Fruit fly (Drosophila melanogaster) whole organism, embryonic: ENCODE measurements around the gene CG14778.

Source experiments
- BEAF-32 ChIP-seq: fragments of 200-800 bp; sonication (Bioruptor generic); optimal IDR thresholded peaks from 3 replicates; lab custom pipeline; 2017; ENCODE audit warnings: missing biosample characterization, missing genetic modification characterization, mild to moderate bottlenecking, moderate library complexity, missing genetic modification reagents
- CG10366 ChIP-seq: fragments of 200-800 bp; sonication (Bioruptor generic); IDR thresholded peaks from 2 replicates; pipeline ENCODE4 v1.3.6; 2022; ENCODE audit warnings: missing biosample characterization, missing genetic modification characterization
- CG10979 ChIP-seq: fragments of 200-800 bp; sonication (Bioruptor generic); optimal IDR thresholded peaks from 2 replicates; lab custom pipeline; 2018; ENCODE audit warnings: missing biosample characterization, mild to moderate bottlenecking, missing genetic modification characterization, moderate library complexity
- CG1647 ChIP-seq: fragments of 200-800 bp; sonication (Bioruptor generic); optimal IDR thresholded peaks from 3 replicates; lab custom pipeline; 2016; ENCODE audit warnings: missing biosample characterization, missing genetic modification characterization
- CG16779 ChIP-seq: fragments of 200-800 bp; sonication (Bioruptor generic); IDR thresholded peaks from 2 replicates; pipeline ENCODE4 v1.3.6; 2022; ENCODE audit warnings: missing biosample characterization, missing genetic modification characterization
- CG16863 ChIP-seq: fragments of 200-800 bp; sonication (Bioruptor generic); optimal IDR thresholded peaks from 3 replicates; lab custom pipeline; 2016; ENCODE audit warnings: missing biosample characterization, missing genetic modification characterization
- CG18476 ChIP-seq: fragments of 200-800 bp; sonication (Bioruptor generic); optimal IDR thresholded peaks from 2 replicates; lab custom pipeline; 2016; ENCODE audit warnings: missing biosample characterization, mild to moderate bottlenecking, missing genetic modification characterization
- CG31224 ChIP-seq: fragments of 200-800 bp; sonication (Bioruptor generic); IDR thresholded peaks from 2 replicates; pipeline ENCODE4 v1.3.6; 2022; ENCODE audit warnings: missing biosample characterization, missing genetic modification characterization
- CG3407 ChIP-seq: fragments of 200-800 bp; sonication (Bioruptor generic); optimal IDR thresholded peaks from 2 replicates; lab custom pipeline; 2018; ENCODE audit warnings: missing biosample characterization, mild to moderate bottlenecking, missing genetic modification characterization
- CG4707 ChIP-seq: fragments of 200-800 bp; sonication (Bioruptor generic); optimal IDR thresholded peaks from 2 replicates; lab custom pipeline; 2018; ENCODE audit warnings: missing biosample characterization, mild to moderate bottlenecking, missing genetic modification characterization, moderate library complexity
- CG6813 ChIP-seq: fragments of 200-800 bp; sonication (Bioruptor generic); optimal IDR thresholded peaks from 2 replicates; lab custom pipeline; 2017; ENCODE audit warnings: missing biosample characterization, missing genetic modification characterization, mild to moderate bottlenecking, moderate library complexity, missing genetic modification reagents
- CG7357 ChIP-seq: fragments of 200-800 bp; sonication (Bioruptor generic); IDR thresholded peaks from 3 replicates; pipeline ENCODE4 v1.3.6; 2022; ENCODE audit warnings: missing biosample characterization, missing genetic modification characterization
- CG7987 ChIP-seq: fragments of 200-800 bp; sonication (Bioruptor generic); optimal IDR thresholded peaks from 2 replicates; lab custom pipeline; 2018; ENCODE audit warnings: missing biosample characterization, mild to moderate bottlenecking, missing genetic modification characterization, moderate library complexity
- CG8089 ChIP-seq: fragments of 200-800 bp; sonication (Bioruptor generic); optimal IDR thresholded peaks from 3 replicates; lab custom pipeline; 2016; ENCODE audit warnings: missing biosample characterization, missing genetic modification characterization
- CG9932 ChIP-seq: fragments of 200-800 bp; sonication (Bioruptor generic); IDR thresholded peaks from 2 replicates; pipeline ENCODE4 v1.3.6; 2022; ENCODE audit warnings: missing biosample characterization, missing genetic modification characterization
- Camta ChIP-seq: fragments of 200-800 bp; sonication (Bioruptor generic); optimal IDR thresholded peaks from 2 replicates; lab custom pipeline; 2016; ENCODE audit warnings: missing biosample characterization, missing genetic modification characterization
- Dll ChIP-seq: fragments of 200-800 bp; sonication (Bioruptor generic); IDR thresholded peaks from 4 replicates; pipeline ENCODE4 v1.3.6; 2022; ENCODE audit warnings: missing biosample characterization, missing genetic modification characterization; ENCODE audit not compliant: partially characterized antibody
- Eip74EF ChIP-seq, 2 experiments: fragments of 200-800 bp in 1 of 2; fragments of >200 bp in 1 of 2; sonication (Bioruptor generic) in 1 of 2; optimal IDR thresholded peaks; 2 replicates each; lab custom pipeline; 2017 to 2019; ENCODE audit warnings: missing biosample characterization in 2 of 2, missing genetic modification characterization in 2 of 2, mild to moderate bottlenecking in 1 of 2, moderate library complexity in 1 of 2
- Elba2 ChIP-seq: fragments of 200-800 bp; sonication (Bioruptor generic); optimal IDR thresholded peaks from 3 replicates; lab custom pipeline; 2016; ENCODE audit warnings: missing biosample characterization, missing genetic modification characterization
- H15 ChIP-seq: fragments of 200-800 bp; sonication (Bioruptor generic); IDR thresholded peaks from 3 replicates; pipeline ENCODE4 v1.3.6; 2022; ENCODE audit warnings: missing biosample characterization, missing genetic modification characterization
- HLH4C ChIP-seq: fragments of 200-800 bp; sonication (Bioruptor generic); IDR thresholded peaks from 3 replicates; pipeline ENCODE4 v1.3.6; 2022; ENCODE audit warnings: missing biosample characterization, missing genetic modification characterization; ENCODE audit not compliant: partially characterized antibody
- Mrtf ChIP-seq: fragments of 200-800 bp; sonication (Bioruptor generic); IDR thresholded peaks from 3 replicates; pipeline ENCODE4 v1.3.6; 2022; ENCODE audit warnings: missing biosample characterization, missing genetic modification characterization
- NFAT ChIP-seq: fragments of 200-800 bp; sonication (Bioruptor generic); IDR thresholded peaks from 2 replicates; pipeline ENCODE4 v1.3.6; 2022; ENCODE audit warnings: missing biosample characterization, missing genetic modification characterization
- Nf-YA ChIP-seq: fragments of 200-800 bp; sonication (Bioruptor generic); IDR thresholded peaks from 2 replicates; pipeline ENCODE4 v1.3.6; 2022; ENCODE audit warnings: missing biosample characterization, missing genetic modification characterization
- Nf-YB ChIP-seq: fragments of 200-800 bp; sonication (Bioruptor generic); optimal IDR thresholded peaks from 3 replicates; lab custom pipeline; 2019; ENCODE audit warnings: missing biosample characterization, mild to moderate bottlenecking, missing genetic modification characterization, moderate library complexity
- Oaz ChIP-seq: fragments of 200-800 bp; sonication (Bioruptor generic); IDR thresholded peaks from 2 replicates; pipeline ENCODE4 v1.3.6; 2022; ENCODE audit warnings: missing biosample characterization, missing genetic modification characterization
- Scr ChIP-seq: fragments of 200-800 bp; sonication (Bioruptor generic); IDR thresholded peaks from 2 replicates; pipeline ENCODE4 v1.3.6; 2022; ENCODE audit warnings: missing biosample characterization, missing genetic modification characterization; ENCODE audit not compliant: partially characterized antibody
- Sin3A ChIP-seq: fragments of >200 bp; optimal IDR thresholded peaks from 2 replicates; lab custom pipeline; 2018
- Sry-δ ChIP-seq: fragments of 200-800 bp; sonication (Bioruptor generic); optimal IDR thresholded peaks from 2 replicates; lab custom pipeline; 2016; ENCODE audit warnings: missing biosample characterization, missing genetic modification characterization
- Stat92E ChIP-seq, 3 experiments: fragments of >200 bp in 2 of 3; fragments of 200-800 bp in 1 of 3; sonication (Bioruptor generic) in 1 of 3; optimal IDR thresholded peaks; 2 replicates each; lab custom pipeline; 2017 to 2019; ENCODE audit warnings: missing biosample characterization in 3 of 3, missing genetic modification characterization in 3 of 3, mild to moderate bottlenecking in 1 of 3, moderate library complexity in 1 of 3
- Vsx1 ChIP-seq: fragments of 200-800 bp; sonication (Bioruptor generic); optimal IDR thresholded peaks from 2 replicates; lab custom pipeline; 2017; ENCODE audit warnings: missing biosample characterization, mild to moderate bottlenecking, missing genetic modification characterization, missing genetic modification reagents
- Xbp1 ChIP-seq: fragments of 200-800 bp; sonication (Bioruptor generic); optimal IDR thresholded peaks from 3 replicates; lab custom pipeline; 2016; ENCODE audit warnings: missing biosample characterization, mild to moderate bottlenecking, missing genetic modification characterization
- ab ChIP-seq: fragments of 200-800 bp; sonication (Bioruptor generic); optimal IDR thresholded peaks from 2 replicates; lab custom pipeline; 2016; ENCODE audit warnings: missing biosample characterization, missing genetic modification characterization
- amos ChIP-seq: fragments of 200-800 bp; sonication (Bioruptor generic); IDR thresholded peaks from 2 replicates; pipeline ENCODE4 v1.3.6; 2022; ENCODE audit warnings: missing biosample characterization, missing genetic modification characterization; ENCODE audit not compliant: partially characterized antibody
- cas ChIP-seq: fragments of 200-800 bp; sonication (Bioruptor generic); IDR thresholded peaks from 2 replicates; pipeline ENCODE4 v1.3.6; 2022; ENCODE audit warnings: missing biosample characterization, missing genetic modification characterization
- chn ChIP-seq: fragments of 200-800 bp; sonication (Bioruptor generic); optimal IDR thresholded peaks from 2 replicates; lab custom pipeline; 2016; ENCODE audit warnings: missing biosample characterization, missing genetic modification characterization
- dm ChIP-seq: fragments of 200-800 bp; sonication (Bioruptor generic); optimal IDR thresholded peaks from 3 replicates; lab custom pipeline; 2016; ENCODE audit warnings: missing biosample characterization, missing genetic modification characterization
- en ChIP-seq: fragments of 200-800 bp; sonication (Bioruptor generic); optimal IDR thresholded peaks from 2 replicates; lab custom pipeline; 2016; ENCODE audit warnings: missing biosample characterization, missing genetic modification characterization
- eve ChIP-seq, 2 experiments: fragments of >200 bp; optimal IDR thresholded peaks; 2 replicates each; lab custom pipeline; 2017; ENCODE audit warnings: missing biosample characterization in 2 of 2, missing genetic modification characterization in 2 of 2
- eyg ChIP-seq: fragments of 200-800 bp; sonication (Bioruptor generic); optimal IDR thresholded peaks from 3 replicates; lab custom pipeline; 2016; ENCODE audit warnings: missing biosample characterization, missing genetic modification characterization
- gcm2 ChIP-seq: fragments of 200-800 bp; sonication (Bioruptor generic); optimal IDR thresholded peaks from 2 replicates; lab custom pipeline; 2016; ENCODE audit warnings: missing biosample characterization, missing genetic modification characterization
- org-1 ChIP-seq: fragments of 200-800 bp; sonication (Bioruptor generic); optimal IDR thresholded peaks from 2 replicates; lab custom pipeline; 2017; ENCODE audit warnings: missing biosample characterization, missing genetic modification characterization
- otp ChIP-seq: fragments of 200-800 bp; sonication (Bioruptor generic); IDR thresholded peaks from 3 replicates; pipeline ENCODE4, ENCODE4 v1.3.6; 2022; ENCODE audit warnings: missing biosample characterization, missing genetic modification characterization
- p53 ChIP-seq: fragments of 200-800 bp; sonication (Bioruptor generic); optimal IDR thresholded peaks from 2 replicates; lab custom pipeline; 2016; ENCODE audit warnings: missing biosample characterization, missing genetic modification characterization
- pfk ChIP-seq: fragments of 200-800 bp; sonication (Bioruptor generic); optimal IDR thresholded peaks from 2 replicates; lab custom pipeline; 2018; ENCODE audit warnings: missing biosample characterization, mild to moderate bottlenecking, missing genetic modification characterization, moderate library complexity
- row ChIP-seq: fragments of 200-800 bp; sonication (Bioruptor generic); IDR thresholded peaks from 3 replicates; pipeline ENCODE4 v1.3.6; 2022; ENCODE audit warnings: missing biosample characterization, missing genetic modification characterization
- salm ChIP-seq: fragments of 200-800 bp; sonication (Bioruptor generic); optimal IDR thresholded peaks from 2 replicates; lab custom pipeline; 2018; ENCODE audit warnings: missing biosample characterization, mild to moderate bottlenecking, missing genetic modification characterization
- sna ChIP-seq: fragments of 200-800 bp; sonication (Bioruptor generic); IDR thresholded peaks from 2 replicates; pipeline ENCODE4 v1.3.6; 2022; ENCODE audit warnings: missing biosample characterization, missing genetic modification characterization; ENCODE audit not compliant: partially characterized antibody
- trem ChIP-seq: fragments of 200-800 bp; optimal IDR thresholded peaks from 3 replicates; lab custom pipeline; 2019; ENCODE audit warnings: missing biosample characterization, mild to moderate bottlenecking, missing genetic modification characterization, moderate library complexity
- vfl ChIP-seq: fragments of 200-800 bp; sonication (Bioruptor generic); optimal IDR thresholded peaks from 2 replicates; lab custom pipeline; 2016; ENCODE audit warnings: missing biosample characterization, missing genetic modification characterization

The CG14778 gene

dm6 chrX:1467382-1467592, at the start of gene CG14778:
Gene CG14778 (plus strand): TSS chrX:1467493.
- TF ChIP-seq p53 (GFP tag; lab: Kevin White, UChicago): no peak
- TF ChIP-seq Stat92E (GFP tag; optimal IDR thresholded peaks at IDR 0.05; lab: Kevin White, UChicago): no peak
- TF ChIP-seq NFAT (GFP tag; lab: Robert Waterston, UW): no peak
- no peak for TF ChIP-seq Sin3A (lab: Kevin White, UChicago)
- TF ChIP-seq ab: no peak
- no peak for TF ChIP-seq trem (tag; lab: Kevin White, UChicago)
- no peak for TF ChIP-seq Eip74EF (GFP tag; optimal IDR thresholded peaks at IDR 0.05; lab: Kevin White, UChicago)
- TF ChIP-seq CG16863: no peak
- no peak for TF ChIP-seq chn (GFP tag; lab: Kevin White, UChicago)

dm6 chrX:1452130-1452529, 15.2 kb upstream of the CG14778 start, which contains the start of gene Gr2a:
Gene Gr2a (plus strand): TSS chrX:1452430.
- TF ChIP-seq Oaz (GFP tag; lab: Robert Waterston, UW): no peak

dm6 chrX:1454837-1455236, 12.5 kb upstream of the CG14778 start:
- TF ChIP-seq CG1647 (no peak), CG16779 (GFP tag; lab: Robert Waterston, UW) (no peak), H15 (no peak), HLH4C (GFP tag; lab: Robert Waterston, UW) (no peak), CG8089 (GFP tag; lab: Kevin White, UChicago) (no peak), Nf-YB (GFP tag; lab: Kevin White, UChicago) (no peak), BEAF-32 (peak; percentile 38), CG10366 (GFP tag; lab: Robert Waterston, UW) (no peak), row (GFP tag; lab: Robert Waterston, UW) (0 out of 3 replicates have a peak, but pooled peaks have one; percentile 19), Xbp1 (no peak), amos (GFP tag; lab: Robert Waterston, UW) (0 out of 2 replicates have a peak, but pooled peaks have one; percentile 25), eyg (no peak), CG18476 (no peak), CG7987 (GFP tag; lab: Kevin White, UChicago) (no peak), otp (GFP tag; lab: Robert Waterston, UW) (no peak), sna (0 out of 2 replicates have a peak, but pooled peaks have one; percentile 21), CG31224 (GFP tag; lab: Robert Waterston, UW) (peak; percentile 8; the same call in 1 of the 2 replicates), salm (tag; lab: Kevin White, UChicago) (no peak), Nf-YA (GFP tag; lab: Robert Waterston, UW) (no peak), gcm2 (no peak), Dll (GFP tag; lab: Robert Waterston, UW) (peak; percentile 53; the same call in 1 of the 4 replicates), Mrtf (GFP tag; lab: Robert Waterston, UW) (no peak), CG7357 (no peak), Scr (GFP tag; lab: Robert Waterston, UW) (peak; percentile 34; the same call in 1 of the 2 replicates)

dm6 chrX:1456954-1457353, 10.3 kb upstream of the CG14778 start, which contains the start of gene CG14785:
Gene CG14785 (minus strand): TSS chrX:1457054.
- TF ChIP-seq Sry-δ (GFP tag; lab: Kevin White, UChicago) (no peak), Elba2 (no peak), org-1 (GFP tag; lab: Kevin White, UChicago) (no peak), vfl (GFP tag; lab: Kevin White, UChicago) (no peak), Camta (GFP tag; lab: Kevin White, UChicago) (no peak), cas (GFP tag; lab: Robert Waterston, UW) (no peak), CG3407 (GFP tag; lab: Kevin White, UChicago) (no peak), CG9932 (no peak), CG10979 (tag; lab: Kevin White, UChicago) (no peak), pfk (GFP tag; lab: Kevin White, UChicago) (no peak), CG6813 (GFP tag; lab: Kevin White, UChicago) (no peak), CG10366 (GFP tag; lab: Robert Waterston, UW) (no peak), dm (GFP tag; lab: Kevin White, UChicago) (no peak), Vsx1 (GFP tag; lab: Kevin White, UChicago) (no peak), eve (GFP tag; optimal IDR thresholded peaks at IDR 0.05; lab: Kevin White, UChicago) (no peak), en (GFP tag; lab: Kevin White, UChicago) (no peak), CG4707 (GFP tag; lab: Kevin White, UChicago) (no peak)
